Worm (Caenorhabditis elegans) whole organism, L1 larva: Measurements from ENCODE around the gene igdb-1.
A peak's percentile ranks its signal among the peaks of the same experiment; 100 is the strongest.

Experiments
- C34B4.2 ChIP-seq: sonication (generic microtip); optimal IDR thresholded peaks from 2 replicates; lab custom pipeline; 2017; ENCODE audit warnings: mild to moderate bottlenecking, missing genetic modification characterization, missing compliant biosample characterization
- blmp-1 ChIP-seq: fragments of 150-350 bp; optimal IDR thresholded peaks from 2 replicates; lab custom pipeline; 2014; ENCODE audit warnings: missing biosample characterization, missing genetic modification characterization
- ceh-8 ChIP-seq: fragments of 200-800 bp; sonication (Bioruptor generic); optimal IDR thresholded peaks from 2 replicates; lab custom pipeline; 2018; ENCODE audit warnings: mild to moderate bottlenecking, missing genetic modification characterization, moderate library complexity, missing compliant biosample characterization
- dsc-1 ChIP-seq: sonication (generic microtip); optimal IDR thresholded peaks from 2 replicates; lab custom pipeline; 2016; ENCODE audit warnings: mild to moderate bottlenecking, missing genetic modification characterization, missing compliant biosample characterization
- efl-1 ChIP-seq, 4 experiments: fragments of 150-350 bp; optimal IDR thresholded peaks in 3 of 4; peaks in 1 of 4; 1 replicate in 1 of 4; 2 replicates in 3 of 4; lab custom pipeline; 2014; ENCODE audit warnings: missing biosample characterization in 2 of 4, missing genetic modification characterization in 2 of 4, missing genetic modification reagents in 2 of 4
- fkh-4 ChIP-seq: sonication (generic microtip); optimal IDR thresholded peaks from 2 replicates; lab custom pipeline; 2016; ENCODE audit warnings: missing compliant biosample characterization, missing genetic modification characterization, borderline replicate concordance
- fos-1 ChIP-seq: fragments of 150-350 bp; optimal IDR thresholded peaks from 2 replicates; lab custom pipeline; 2014; ENCODE audit warnings: missing biosample characterization, missing genetic modification characterization
- grh-1 ChIP-seq: fragments of 200-800 bp; sonication (Bioruptor generic); IDR thresholded peaks from 2 replicates; pipeline ENCODE4 v1.3.6; 2022; ENCODE audit warnings: missing genetic modification reagents, missing genetic modification characterization, missing compliant biosample characterization
- lin-14 ChIP-seq: fragments of 200-800 bp; sonication (Bioruptor generic); optimal IDR thresholded peaks from 2 replicates; lab custom pipeline; 2018; ENCODE audit warnings: mild to moderate bottlenecking, missing genetic modification characterization, moderate library complexity, missing compliant biosample characterization
- nhr-85 ChIP-seq: sonication (generic microtip); peaks from one replicate; lab custom pipeline; 2016; ENCODE audit warnings: missing genetic modification characterization, inconsistent platforms, missing compliant biosample characterization
- pqm-1 ChIP-seq: sonication (generic microtip); optimal IDR thresholded peaks from 3 replicates; lab custom pipeline; 2017; ENCODE audit warnings: missing biosample characterization, missing genetic modification characterization
- skn-1 ChIP-seq: fragments of 150-350 bp; optimal IDR thresholded peaks from 2 replicates; lab custom pipeline; 2014; ENCODE audit warnings: missing biosample characterization, missing genetic modification characterization

Gene igdb-1

DNA sequence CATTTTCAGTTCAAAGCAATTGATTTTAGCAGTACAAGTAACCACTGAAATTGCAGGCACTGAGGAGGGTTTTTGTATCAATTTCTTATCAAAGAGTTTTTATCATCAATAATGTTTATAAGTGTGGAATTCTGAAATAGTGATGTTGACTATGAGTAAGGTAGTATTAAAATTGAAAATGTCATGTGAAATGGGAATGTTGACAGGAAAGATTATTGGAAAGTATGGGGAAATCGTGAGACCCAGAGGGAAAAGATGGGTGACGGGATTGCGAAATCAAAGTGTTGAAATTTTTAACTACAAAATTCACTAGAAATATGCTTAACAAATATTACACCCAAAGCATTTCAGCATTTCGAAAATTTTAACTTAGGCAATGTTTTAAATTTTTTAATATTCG lies 48.4 kb downstream of the igdb-1 start, which contains the start of gene F53B2.8 (continued):
- TF ChIP-seq C34B4.2 (tag; lab: Kevin White, UChicago) (no peak), blmp-1 (tag; lab: Kevin White, UChicago) (no peak), pqm-1 (tag; lab: Kevin White, UChicago) (peak; percentile 33), ceh-8 (GFP tag; lab: Kevin White, UChicago) (no peak), fkh-4 (tag; lab: Kevin White, UChicago) (no peak), skn-1 (peak; percentile 63), dsc-1 (no peak)

DNA sequence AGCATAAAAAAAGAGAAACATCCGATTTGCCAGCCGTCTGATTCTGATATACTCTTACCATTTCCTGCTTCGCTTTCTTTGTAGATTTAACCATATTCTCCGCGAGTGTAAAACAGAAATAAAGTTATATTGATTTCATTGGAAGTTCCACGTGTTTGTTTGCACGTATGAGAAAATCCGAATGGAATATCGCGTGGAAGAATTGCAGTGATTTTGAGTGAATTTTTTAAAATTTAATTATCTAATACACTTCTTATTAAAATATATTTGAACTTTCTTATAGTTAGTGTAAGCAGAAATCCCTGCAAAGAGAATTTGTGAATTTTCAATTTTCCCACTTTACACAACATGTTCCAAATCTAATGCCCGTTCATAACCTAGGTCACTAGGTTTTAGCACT lies 52.2 kb downstream of the igdb-1 start, which contains the start of gene F53B2.5:
TSS of gene F53B2.5 (minus strand) at position 101 of the 400 bp plus-strand sequence.
- TF ChIP-seq nhr-85 = peak; percentile 11
- TF ChIP-seq fos-1 (tag; lab: Kevin White, UChicago) = no peak

DNA sequence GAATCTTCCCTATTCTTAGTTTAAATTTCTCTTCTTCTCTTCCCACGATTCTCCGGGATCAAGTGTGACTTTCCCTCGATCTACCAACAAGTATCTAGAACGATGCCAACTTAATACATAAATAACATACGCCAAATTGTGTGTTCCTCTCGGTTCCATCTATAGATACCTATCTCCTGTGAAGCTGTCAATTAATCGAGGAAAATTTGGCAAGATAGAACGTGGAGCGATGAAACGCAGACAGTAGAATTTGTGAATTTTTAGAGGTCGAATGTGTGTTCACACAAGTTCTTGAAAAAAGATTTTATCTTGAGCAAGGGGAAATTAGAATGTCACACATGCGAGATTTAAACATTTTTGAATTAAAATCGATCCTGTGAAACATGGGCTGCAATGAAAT lies 52.7 kb downstream of the igdb-1 start:
- TF ChIP-seq lin-14 (peak; percentile 1), grh-1 (GFP tag; lab: Robert Waterston, UW) (no peak), efl-1 (optimal IDR thresholded peaks at IDR 0.05; lab: Kevin White, UChicago) (no peak), efl-1 (GFP tag; optimal IDR thresholded peaks at IDR 0.05 in 1 of 2; lab: Kevin White, UChicago) (peak in 1 of 2 experiments; percentile 66)
